Worm (Caenorhabditis elegans): ENCODE results near the gene unc-103.

DNA sequence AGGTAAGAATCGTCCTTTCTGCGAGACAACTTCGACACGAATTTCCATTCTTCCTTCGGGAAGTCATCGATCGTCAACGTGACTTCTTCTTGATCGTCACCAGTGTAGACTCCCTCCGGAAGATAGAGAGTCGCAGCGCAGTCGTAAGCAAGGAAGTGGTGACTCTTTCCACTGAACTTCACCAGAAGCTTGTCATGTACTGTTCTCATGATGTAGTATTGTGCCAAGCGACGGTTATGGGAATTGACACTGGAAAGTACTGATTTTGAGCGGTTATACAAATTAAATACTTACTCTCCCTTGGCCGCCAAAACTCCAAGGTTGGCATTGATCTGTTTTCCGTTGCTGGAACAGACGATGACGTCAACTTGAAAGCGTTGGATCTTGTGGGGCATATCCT is 60.3 kb downstream of the unc-103 start:
- TF ChIP-seq tbx-11 (GFP tag; IDR thresholded peaks at IDR 0.05): no peak
- no peak for TF ChIP-seq tbx-37 (GFP tag; conservative IDR thresholded peaks at IDR 0.05)
- TF ChIP-seq flt-1 (GFP tag; IDR thresholded peaks at IDR 0.05): no peak
- TF ChIP-seq sea-1 (GFP tag; conservative IDR thresholded peaks at IDR 0.05): no peak
- TF ChIP-seq ama-1 (optimal IDR thresholded peaks at IDR 0.05): no peak
- TF ChIP-seq pes-1 (GFP tag; IDR thresholded peaks at IDR 0.05): no peak
- TF ChIP-seq scrt-1 (GFP tag; IDR thresholded peaks at IDR 0.05): no peak

All from whole organism, early embryonic.